Worm (Caenorhabditis elegans) whole organism, mixed stage, embryonic: ENCODE measurements around the gene cat-4.
A peak's percentile ranks its signal among the peaks of the same experiment; 100 is the strongest.

ENCODE experiments used
- M03D4.4 ChIP-seq: sonication (generic microtip); optimal IDR thresholded peaks from 2 replicates; lab custom pipeline; 2017; ENCODE audit warnings: mild to moderate bottlenecking, missing genetic modification characterization, missing compliant biosample characterization
- bed-3 ChIP-seq: fragments of 200-800 bp; sonication (Bioruptor generic); optimal IDR thresholded peaks from 3 replicates; lab custom pipeline; 2018; ENCODE audit warnings: mild to moderate bottlenecking, missing genetic modification characterization, moderate library complexity, missing compliant biosample characterization
- ceh-39 ChIP-seq: fragments of 150-350 bp; optimal IDR thresholded peaks from 2 replicates; lab custom pipeline; 2014; ENCODE audit warnings: missing biosample characterization, missing genetic modification characterization
- ceh-43 ChIP-seq: fragments of 200-800 bp; sonication (Bioruptor generic); optimal IDR thresholded peaks from 2 replicates; lab custom pipeline; 2018; ENCODE audit warnings: mild to moderate bottlenecking, missing genetic modification characterization, moderate library complexity, missing compliant biosample characterization
- ceh-83 ChIP-seq: fragments of 200-800 bp; sonication (Bioruptor generic); optimal IDR thresholded peaks from 2 replicates; lab custom pipeline; 2018; ENCODE audit warnings: mild to moderate bottlenecking, missing genetic modification characterization, missing compliant biosample characterization
- ces-1 ChIP-seq: fragments of 150-350 bp; optimal IDR thresholded peaks from 2 replicates; lab custom pipeline; 2014; ENCODE audit warnings: missing biosample characterization, missing genetic modification reagents, missing genetic modification characterization
- cnd-1 ChIP-seq: fragments of 200-800 bp; sonication (Bioruptor generic); optimal IDR thresholded peaks from 2 replicates; lab custom pipeline; 2018; ENCODE audit warnings: mild to moderate bottlenecking, missing genetic modification characterization, missing compliant biosample characterization
- drap-1 ChIP-seq: fragments of 200-800 bp; sonication (Bioruptor generic); optimal IDR thresholded peaks from 3 replicates; lab custom pipeline; 2018; ENCODE audit warnings: mild to moderate bottlenecking, missing genetic modification characterization, missing compliant biosample characterization
- flh-1 ChIP-seq: fragments of 200-800 bp; sonication (Bioruptor generic); optimal IDR thresholded peaks from 2 replicates; lab custom pipeline; 2018; ENCODE audit warnings: mild to moderate bottlenecking, missing genetic modification characterization, moderate library complexity, missing compliant biosample characterization
- ham-2 ChIP-seq: fragments of 200-800 bp; sonication (Bioruptor generic); optimal IDR thresholded peaks from 2 replicates; lab custom pipeline; 2018; ENCODE audit warnings: mild to moderate bottlenecking, missing genetic modification characterization, missing compliant biosample characterization
- hlh-1 ChIP-seq: fragments of 150-350 bp; optimal IDR thresholded peaks from 2 replicates; lab custom pipeline; 2014; ENCODE audit warnings: missing biosample characterization, missing genetic modification reagents, missing genetic modification characterization
- lin-13 ChIP-seq: fragments of 150-350 bp; optimal IDR thresholded peaks from 2 replicates; lab custom pipeline; 2014; ENCODE audit warnings: missing biosample characterization, missing genetic modification characterization
- lin-32 ChIP-seq: fragments of 200-800 bp; sonication (Bioruptor generic); optimal IDR thresholded peaks from 2 replicates; lab custom pipeline; 2018; ENCODE audit warnings: mild to moderate bottlenecking, missing genetic modification characterization, missing compliant biosample characterization
- lsy-2 ChIP-seq: fragments of 150-350 bp; optimal IDR thresholded peaks from 2 replicates; lab custom pipeline; 2014; ENCODE audit warnings: missing biosample characterization, missing genetic modification characterization
- mab-5 ChIP-seq: fragments of 150-350 bp; optimal IDR thresholded peaks from 2 replicates; lab custom pipeline; 2014; ENCODE audit warnings: missing biosample characterization, missing genetic modification characterization
- mep-1 ChIP-seq: fragments of 150-350 bp; optimal IDR thresholded peaks from 2 replicates; lab custom pipeline; 2017; ENCODE audit warnings: missing biosample characterization, missing genetic modification reagents, missing genetic modification characterization, inconsistent platforms
- nhr-237 ChIP-seq: fragments of 150-350 bp; optimal IDR thresholded peaks from 2 replicates; lab custom pipeline; 2014; ENCODE audit warnings: missing biosample characterization, missing genetic modification characterization
- nhr-28 ChIP-seq: fragments of 150-350 bp; optimal IDR thresholded peaks from 2 replicates; lab custom pipeline; 2014; ENCODE audit warnings: missing biosample characterization, missing genetic modification characterization
- nhr-76 ChIP-seq: sonication (generic microtip); optimal IDR thresholded peaks from 2 replicates; lab custom pipeline; 2017; ENCODE audit warnings: missing biosample characterization, missing genetic modification characterization
- pha-4 ChIP-seq: fragments of 150-350 bp; optimal IDR thresholded peaks from 2 replicates; lab custom pipeline; 2018; ENCODE audit warnings: missing biosample characterization, missing genetic modification reagents, missing genetic modification characterization
- sem-2 ChIP-seq: fragments of 200-800 bp; sonication (Bioruptor generic); optimal IDR thresholded peaks from 2 replicates; lab custom pipeline; 2018; ENCODE audit warnings: mild to moderate bottlenecking, missing genetic modification characterization, missing compliant biosample characterization
- snpc-4 ChIP-seq: fragments of 150-350 bp; optimal IDR thresholded peaks from 2 replicates; lab custom pipeline; 2014; ENCODE audit warnings: missing biosample characterization, missing genetic modification characterization
- sptf-1 ChIP-seq: sonication (generic microtip); optimal IDR thresholded peaks from 2 replicates; lab custom pipeline; 2017; ENCODE audit warnings: mild to moderate bottlenecking, missing genetic modification characterization, moderate library complexity, missing compliant biosample characterization
- tbx-8 ChIP-seq: fragments of 200-800 bp; sonication (Bioruptor generic); optimal IDR thresholded peaks from 2 replicates; lab custom pipeline; 2018; ENCODE audit warnings: mild to moderate bottlenecking, missing genetic modification characterization, moderate library complexity, missing compliant biosample characterization
- unc-120 ChIP-seq: sonication (generic microtip); optimal IDR thresholded peaks from 2 replicates; lab custom pipeline; 2017; ENCODE audit warnings: missing genetic modification characterization, missing compliant biosample characterization; ENCODE audit not compliant: poor library complexity, severe bottlenecking
- unc-39 ChIP-seq: fragments of 150-350 bp; optimal IDR thresholded peaks from 2 replicates; lab custom pipeline; 2014; ENCODE audit warnings: missing biosample characterization, missing genetic modification characterization
- unc-62 ChIP-seq: fragments of 150-350 bp; optimal IDR thresholded peaks from 2 replicates; lab custom pipeline; 2014; ENCODE audit warnings: missing biosample characterization, missing genetic modification reagents, missing genetic modification characterization
- zip-8 ChIP-seq: fragments of 150-350 bp; optimal IDR thresholded peaks from 2 replicates; lab custom pipeline; 2014; ENCODE audit warnings: missing biosample characterization, missing genetic modification characterization

cat-4 gene

DNA sequence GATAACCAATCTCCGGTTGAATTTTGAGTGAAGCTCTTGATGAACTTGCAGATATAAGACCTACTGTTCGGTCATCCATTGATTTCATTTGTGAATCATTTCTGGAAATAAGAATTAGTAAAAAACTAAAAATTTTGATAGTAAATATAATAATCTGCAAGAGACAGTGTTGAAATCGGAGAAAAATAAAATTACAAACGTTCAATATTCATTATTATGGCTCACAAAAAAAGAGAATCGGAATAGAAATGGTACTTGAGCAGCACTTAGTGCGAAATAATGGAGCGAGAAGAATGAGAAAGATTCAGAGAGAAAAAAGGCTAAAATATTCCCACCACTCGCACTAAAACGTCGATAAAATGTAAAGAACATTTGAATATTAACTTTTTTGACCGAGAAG lies 11.6 kb downstream of the cat-4 start, which contains the start of gene vps-54:
Gene vps-54, minus strand, starts transcription at position 101 of the 400 bp plus-strand sequence.
- TF ChIP-seq ham-2 (no peak), ces-1 (GFP tag; lab: Kevin White, UChicago) (no peak), ceh-43 (GFP tag; lab: Kevin White, UChicago) (no peak), unc-62 (GFP tag; lab: Kevin White, UChicago) (no peak), tbx-8 (GFP tag; lab: Kevin White, UChicago) (no peak), lsy-2 (tag; lab: Kevin White, UChicago) (no peak), nhr-28 (tag; lab: Kevin White, UChicago) (no peak)

DNA sequence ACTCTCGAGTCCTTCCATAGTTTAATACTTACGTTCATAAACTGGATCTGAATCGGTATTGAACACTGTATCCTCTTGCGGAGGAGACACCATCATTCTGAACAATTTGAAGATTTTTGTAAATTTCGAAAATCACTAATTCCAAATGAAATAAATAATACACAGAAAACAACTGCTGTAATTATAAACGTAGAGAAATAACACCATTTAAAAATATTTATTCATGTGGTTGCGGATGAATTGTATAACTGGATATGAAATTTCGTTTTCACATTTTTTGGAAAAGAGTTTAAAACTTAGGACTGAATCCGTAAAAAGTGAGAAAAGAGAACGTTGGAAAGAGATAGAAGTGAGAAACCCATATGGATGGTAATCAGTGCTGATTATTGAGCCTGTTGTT lies 13.5 kb downstream of the cat-4 start, which contains the start of gene mics-1:
Gene mics-1, minus strand, starts transcription at position 101 of the 400 bp plus-strand sequence.
- no peak for TF ChIP-seq ces-1 (GFP tag; lab: Kevin White, UChicago)

DNA sequence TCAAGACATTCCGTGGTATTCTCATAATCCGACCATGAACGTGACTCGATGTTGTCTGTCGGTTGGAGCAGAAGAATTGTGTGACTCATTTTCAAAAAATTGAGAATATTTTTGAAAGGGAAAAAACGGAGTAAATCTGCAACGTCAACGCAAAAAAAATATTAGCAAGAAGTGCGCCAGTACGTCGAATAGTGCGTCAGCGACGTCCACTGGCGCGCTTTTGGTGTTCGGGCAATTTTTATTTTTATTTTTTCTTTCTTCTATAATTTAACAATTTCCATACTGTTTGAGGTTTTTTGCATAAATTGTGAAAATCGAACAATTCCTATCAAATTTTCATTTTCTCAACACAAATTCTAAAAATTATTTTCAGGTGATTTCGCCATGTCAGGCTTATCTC lies 14.3 kb downstream of the cat-4 start, which contains the start of the genes erh-1 and lpd-9:
Gene erh-1, minus strand, starts transcription at position 204 of the 400 bp plus-strand sequence.
Gene lpd-9, plus strand, starts transcription at position 368 of the 400 bp plus-strand sequence.
- peak; percentile 22 for TF ChIP-seq ces-1 (GFP tag; lab: Kevin White, UChicago)
- TF ChIP-seq lsy-2 (tag; lab: Kevin White, UChicago) = peak; percentile 66
- peak; percentile 23 for TF ChIP-seq cnd-1
- no peak for TF ChIP-seq nhr-76 (tag; lab: Kevin White, UChicago)
- peak; percentile 46 for TF ChIP-seq lin-13 (tag; lab: Kevin White, UChicago)
- TF ChIP-seq sem-2 (GFP tag; lab: Kevin White, UChicago) = no peak
- peak; percentile 79 for TF ChIP-seq pha-4 (tag; lab: Kevin White, UChicago)
- no peak for TF ChIP-seq tbx-8 (GFP tag; lab: Kevin White, UChicago)
- no peak for TF ChIP-seq M03D4.4
- peak; percentile 73 for TF ChIP-seq mep-1
- no peak for TF ChIP-seq mab-5

DNA sequence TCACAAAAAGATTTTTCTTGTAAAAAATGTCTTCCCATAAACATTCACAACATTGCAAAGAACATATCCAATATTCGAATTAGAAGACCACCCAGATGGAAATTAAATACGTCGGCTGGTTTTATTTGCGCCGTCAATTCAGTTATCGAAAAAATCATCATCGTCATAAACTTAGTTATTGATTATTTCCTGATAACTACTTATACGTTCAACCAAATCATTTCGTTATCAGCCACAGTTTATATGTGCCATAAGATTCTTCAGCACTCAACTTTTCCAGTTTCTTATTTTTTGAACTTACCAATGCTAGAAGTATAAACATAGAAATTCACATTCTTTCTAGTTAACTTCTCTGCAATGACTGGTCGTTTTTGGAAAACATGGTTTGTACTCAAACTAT lies 16.0 kb downstream of the cat-4 start:
- TF ChIP-seq ham-2 (no peak), bed-3 (GFP tag; lab: Kevin White, UChicago) (no peak), nhr-237 (tag; lab: Kevin White, UChicago) (no peak), lin-32 (GFP tag; lab: Kevin White, UChicago) (no peak), nhr-76 (tag; lab: Kevin White, UChicago) (no peak), drap-1 (GFP tag; lab: Kevin White, UChicago) (no peak), unc-39 (tag; lab: Kevin White, UChicago) (no peak), tbx-8 (GFP tag; lab: Kevin White, UChicago) (no peak), ceh-83 (GFP tag; lab: Kevin White, UChicago) (no peak)

ce11 chrV:10581837-10582300 lies 17.2 kb downstream of the cat-4 start, which contains the start of gene T21C9.6:
Gene T21C9.6, plus strand, starts transcription at chrV:10581887.
- no peak for TF ChIP-seq mab-5
- no peak for TF ChIP-seq M03D4.4
- TF ChIP-seq hlh-1 = no peak
- no peak for TF ChIP-seq lin-13 (tag; lab: Kevin White, UChicago)
- TF ChIP-seq sptf-1 (tag; lab: Kevin White, UChicago) = no peak
- no peak for TF ChIP-seq nhr-28 (tag; lab: Kevin White, UChicago)
- no peak for TF ChIP-seq pha-4 (tag; lab: Kevin White, UChicago)
- no peak for TF ChIP-seq bed-3 (GFP tag; lab: Kevin White, UChicago)
- TF ChIP-seq unc-120 (tag; lab: Kevin White, UChicago) = no peak
- no peak for TF ChIP-seq nhr-237 (tag; lab: Kevin White, UChicago)
- no peak for TF ChIP-seq lin-32 (GFP tag; lab: Kevin White, UChicago)
- TF ChIP-seq, all 35 proteins: peak for 0

DNA sequence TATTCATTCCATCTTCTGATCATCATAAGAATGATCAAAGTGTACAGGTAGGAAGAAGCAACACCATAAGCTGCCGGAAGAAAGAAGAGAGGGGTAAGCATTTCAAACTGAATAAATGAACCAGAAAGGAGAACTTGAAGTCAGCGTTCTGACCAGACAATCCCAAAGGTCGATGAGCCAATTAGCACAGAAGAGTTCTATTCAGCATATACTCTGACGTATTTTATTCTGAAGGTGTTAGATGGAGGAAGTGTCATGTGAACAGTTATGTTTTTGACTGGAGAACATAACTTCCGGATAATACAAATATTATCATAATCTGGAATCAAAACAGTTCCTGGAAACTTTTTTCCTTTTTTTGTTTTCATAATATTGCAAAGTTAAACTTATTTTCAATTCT lies 24.0 kb downstream of the cat-4 start, which contains the start of gene srg-32:
Gene srg-32, minus strand, starts transcription at position 101 of the 400 bp plus-strand sequence.
- TF ChIP-seq ceh-43 (GFP tag; lab: Kevin White, UChicago) (no peak), flh-1 (GFP tag; lab: Kevin White, UChicago) (no peak), cnd-1 (no peak), ceh-39 (no peak), snpc-4 (tag; lab: Kevin White, UChicago) (no peak), unc-39 (tag; lab: Kevin White, UChicago) (no peak), zip-8 (tag; lab: Kevin White, UChicago) (no peak)
